Worm (Caenorhabditis elegans): ENCODE results near the gene nas-28.

nas-28 gene

ce11 chrIII:6163381-6163780 is 19.6 kb downstream of the nas-28 start:
- no peak for TF ChIP-seq hmg-4 (GFP tag; optimal IDR thresholded peaks at IDR 0.05)
- TF ChIP-seq aly-1 (tag; optimal IDR thresholded peaks at IDR 0.05) = no peak
- no peak for TF ChIP-seq hmbx-1 (tag; optimal IDR thresholded peaks at IDR 0.05)
- TF ChIP-seq ets-7 (tag; optimal IDR thresholded peaks at IDR 0.05) = no peak
- TF ChIP-seq scrt-1 (GFP tag; IDR thresholded peaks at IDR 0.05) = no peak

ce11 chrIII:6158642-6159475 is 24.2 kb downstream of the nas-28 start, which contains the start of gene nfm-1:
Gene nfm-1, plus strand, starts transcription at chrIII:6159453.
- peak; percentile 72 for TF ChIP-seq hmbx-1 (tag; optimal IDR thresholded peaks at IDR 0.05)
- no peak for TF ChIP-seq ama-1 (optimal IDR thresholded peaks at IDR 0.05)
- TF ChIP-seq flt-1 (GFP tag; IDR thresholded peaks at IDR 0.05) = peak; percentile 93
- peak; percentile 81 for TF ChIP-seq hnd-1 (tag; optimal IDR thresholded peaks at IDR 0.05)
- peak; percentile 87 for TF ChIP-seq tbx-11 (GFP tag; IDR thresholded peaks at IDR 0.05)
- peak; percentile 94 for TF ChIP-seq sea-1 (GFP tag; conservative IDR thresholded peaks at IDR 0.05)
- no peak for TF ChIP-seq ets-7 (tag; optimal IDR thresholded peaks at IDR 0.05)
- peak; percentile 71 for TF ChIP-seq aly-1 (tag; optimal IDR thresholded peaks at IDR 0.05)
- TF ChIP-seq hmg-4 (GFP tag; optimal IDR thresholded peaks at IDR 0.05) = peak; percentile 88
- TF ChIP-seq ceh-36 (tag; optimal IDR thresholded peaks at IDR 0.05) = peak; percentile 91
- TF ChIP-seq scrt-1 (GFP tag; IDR thresholded peaks at IDR 0.05) = peak; percentile 95
- TF ChIP-seq pes-1 (GFP tag; IDR thresholded peaks at IDR 0.05) = peak; percentile 94
- TF ChIP-seq F13C5.2 (tag; optimal IDR thresholded peaks at IDR 0.05) = peak; percentile 92
- peak; percentile 83 for TF ChIP-seq ceh-13 (GFP tag; optimal IDR thresholded peaks at IDR 0.05)
- TF ChIP-seq B0310.2 (tag; optimal IDR thresholded peaks at IDR 0.05) = peak; percentile 88
- peak; percentile 87 for TF ChIP-seq tbx-37 (GFP tag; conservative IDR thresholded peaks at IDR 0.05)
- TF ChIP-seq tra-4 (tag; optimal IDR thresholded peaks at IDR 0.05) = peak; percentile 74

- TF ChIP-seq tbx-11 (GFP tag; IDR thresholded peaks at IDR 0.05) = no peak
- no peak for TF ChIP-seq ets-7 (tag; optimal IDR thresholded peaks at IDR 0.05)
- TF ChIP-seq F13C5.2 (tag; optimal IDR thresholded peaks at IDR 0.05) = no peak
- TF ChIP-seq hmg-4 (GFP tag; optimal IDR thresholded peaks at IDR 0.05) = no peak
- no peak for TF ChIP-seq ama-1 (optimal IDR thresholded peaks at IDR 0.05)
- TF ChIP-seq hnd-1 (tag; optimal IDR thresholded peaks at IDR 0.05) = no peak
- TF ChIP-seq sea-1 (GFP tag; conservative IDR thresholded peaks at IDR 0.05) = no peak
- no peak for TF ChIP-seq tra-4 (tag; optimal IDR thresholded peaks at IDR 0.05)
- TF ChIP-seq tbx-37 (GFP tag; conservative IDR thresholded peaks at IDR 0.05) = no peak
- TF ChIP-seq aly-1 (tag; optimal IDR thresholded peaks at IDR 0.05) = no peak
- TF ChIP-seq ceh-13 (GFP tag; optimal IDR thresholded peaks at IDR 0.05) = no peak
- no peak for TF ChIP-seq scrt-1 (GFP tag; IDR thresholded peaks at IDR 0.05)
- no peak for TF ChIP-seq B0310.2 (tag; optimal IDR thresholded peaks at IDR 0.05)
- no peak for TF ChIP-seq pes-1 (GFP tag; IDR thresholded peaks at IDR 0.05)
- no peak for TF ChIP-seq hmbx-1 (tag; optimal IDR thresholded peaks at IDR 0.05)
These were observed 25.2 kb downstream of the nas-28 start, which contains the start of gene anmt-2 for ce11 chrIII:6157708-6158321. Gene anmt-2, minus strand, starts transcription at chrIII:6157758.

- TF ChIP-seq tbx-37 (GFP tag; conservative IDR thresholded peaks at IDR 0.05) (no peak), flt-1 (GFP tag; IDR thresholded peaks at IDR 0.05) (no peak), ets-7 (tag; optimal IDR thresholded peaks at IDR 0.05) (no peak), ama-1 (optimal IDR thresholded peaks at IDR 0.05) (no peak), sea-1 (GFP tag; conservative IDR thresholded peaks at IDR 0.05) (no peak), hmbx-1 (tag; optimal IDR thresholded peaks at IDR 0.05) (no peak), ceh-36 (tag; optimal IDR thresholded peaks at IDR 0.05) (no peak)
These were observed 27.2 kb downstream of the nas-28 start for ce11 chrIII:6155787-6156186.

ce11 chrIII:6154586-6154985 is 28.4 kb downstream of the nas-28 start:
- no peak for TF ChIP-seq tbx-37 (GFP tag; conservative IDR thresholded peaks at IDR 0.05)
- TF ChIP-seq ceh-13 (GFP tag; optimal IDR thresholded peaks at IDR 0.05) = no peak
- no peak for TF ChIP-seq ets-7 (tag; optimal IDR thresholded peaks at IDR 0.05)
- TF ChIP-seq scrt-1 (GFP tag; IDR thresholded peaks at IDR 0.05) = no peak
- no peak for TF ChIP-seq ama-1 (optimal IDR thresholded peaks at IDR 0.05)
- TF ChIP-seq flt-1 (GFP tag; IDR thresholded peaks at IDR 0.05) = no peak
- TF ChIP-seq hmbx-1 (tag; optimal IDR thresholded peaks at IDR 0.05) = no peak
- no peak for TF ChIP-seq sea-1 (GFP tag; conservative IDR thresholded peaks at IDR 0.05)
- TF ChIP-seq B0310.2 (tag; optimal IDR thresholded peaks at IDR 0.05) = no peak
- TF ChIP-seq hmg-4 (GFP tag; optimal IDR thresholded peaks at IDR 0.05) = no peak

- TF ChIP-seq pes-1 (GFP tag; IDR thresholded peaks at IDR 0.05) (no peak), sea-1 (GFP tag; conservative IDR thresholded peaks at IDR 0.05) (no peak)
These were observed 33.4 kb downstream of the nas-28 start, which contains the start of the genes wht-7 and Y42G9A.1 for ce11 chrIII:6149467-6150072. Gene wht-7, minus strand, starts transcription at chrIII:6149597. Gene Y42G9A.1, plus strand, starts transcription at chrIII:6149961.

- no peak for TF ChIP-seq aly-1 (tag; optimal IDR thresholded peaks at IDR 0.05)
- TF ChIP-seq ceh-13 (GFP tag; optimal IDR thresholded peaks at IDR 0.05) = no peak
- no peak for TF ChIP-seq tbx-11 (GFP tag; IDR thresholded peaks at IDR 0.05)
- no peak for TF ChIP-seq hmbx-1 (tag; optimal IDR thresholded peaks at IDR 0.05)
- TF ChIP-seq ceh-36 (tag; optimal IDR thresholded peaks at IDR 0.05) = no peak
- TF ChIP-seq flt-1 (GFP tag; IDR thresholded peaks at IDR 0.05) = no peak
- no peak for TF ChIP-seq hnd-1 (tag; optimal IDR thresholded peaks at IDR 0.05)
- TF ChIP-seq tbx-37 (GFP tag; conservative IDR thresholded peaks at IDR 0.05) = no peak
- no peak for TF ChIP-seq pes-1 (GFP tag; IDR thresholded peaks at IDR 0.05)
- no peak for TF ChIP-seq scrt-1 (GFP tag; IDR thresholded peaks at IDR 0.05)
- no peak for TF ChIP-seq hmg-4 (GFP tag; optimal IDR thresholded peaks at IDR 0.05)
- TF ChIP-seq B0310.2 (tag; optimal IDR thresholded peaks at IDR 0.05) = no peak
These were observed 34.3 kb downstream of the nas-28 start for ce11 chrIII:6148684-6149083.
